Fruit fly (Drosophila melanogaster): ENCODE results near the gene Ance-2.

dm6 chr2L:13923453-13923852 lies 14.3 kb downstream of the Ance-2 start, which contains the start of gene Vajk1:
- TF ChIP-seq Myc (optimal IDR thresholded peaks at IDR 0.05) (no peak), h (optimal IDR thresholded peaks at IDR 0.05) (no peak), ttk (optimal IDR thresholded peaks at IDR 0.05) (no peak), insv (optimal IDR thresholded peaks at IDR 0.05) (no peak), psq (optimal IDR thresholded peaks at IDR 0.05) (no peak), Sin3A (optimal IDR thresholded peaks at IDR 0.05) (no peak)

Measured in Kc167 (cell line).